Fruit fly (Drosophila melanogaster): Measurements from ENCODE around the gene cni.

DNA sequence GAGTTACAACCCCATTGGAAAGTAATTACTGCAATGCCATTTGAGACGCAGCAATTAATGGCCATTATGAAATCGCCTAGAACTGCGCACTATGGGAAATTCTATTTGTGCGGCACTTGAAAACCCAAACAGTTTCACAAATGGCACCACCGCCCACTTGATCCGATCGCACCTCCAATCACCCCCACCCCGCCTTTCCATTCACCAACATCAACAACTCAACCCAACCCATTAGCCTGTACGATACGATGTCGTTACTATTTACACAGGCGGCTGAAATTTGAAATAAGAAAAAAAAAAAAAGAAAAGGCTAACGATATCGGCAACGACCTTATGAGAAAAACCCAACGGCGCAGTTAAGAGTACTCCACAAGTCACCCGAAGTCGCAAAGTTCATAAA is 6.6 kb upstream of the cni start:
- TF ChIP-seq rn (GFP tag; IDR thresholded peaks at IDR 0.05) (no peak), CG8159 (tag; optimal IDR thresholded peaks at IDR 0.05) (no peak), CG15710 (tag; optimal IDR thresholded peaks at IDR 0.05) (no peak), Pif1B (GFP tag; optimal IDR thresholded peaks at IDR 0.05) (no peak), EcR (GFP tag; optimal IDR thresholded peaks at IDR 0.05) (no peak), CG17806 (tag; optimal IDR thresholded peaks at IDR 0.05) (no peak), CG8301 (tag; optimal IDR thresholded peaks at IDR 0.05) (no peak), fd96Ca (GFP tag; IDR thresholded peaks at IDR 0.05) (no peak), CG12605 (GFP tag; IDR thresholded peaks at IDR 0.05) (no peak), D1 (tag; optimal IDR thresholded peaks at IDR 0.05) (no peak), Ets98B (GFP tag; IDR thresholded peaks at IDR 0.05) (no peak), Snoo (tag; optimal IDR thresholded peaks at IDR 0.05) (no peak)

Measured in whole organism, pupa.